Worm (Caenorhabditis elegans) whole organism, L3 larva: ENCODE results near the gene glr-2.
A peak's percentile ranks its signal among the peaks of the same experiment; 100 is the strongest.

Experiments used
- aly-2 ChIP-seq: fragments of 150-350 bp; optimal IDR thresholded peaks from 2 replicates; lab custom pipeline; 2014; ENCODE audit warnings: missing biosample characterization, missing genetic modification characterization
- elt-1 ChIP-seq: fragments of 150-350 bp; optimal IDR thresholded peaks from 2 replicates; lab custom pipeline; 2014; ENCODE audit warnings: missing biosample characterization, missing genetic modification characterization
- fos-1 ChIP-seq: fragments of 150-350 bp; optimal IDR thresholded peaks from 2 replicates; lab custom pipeline; 2014; ENCODE audit warnings: missing biosample characterization, missing genetic modification characterization
- lin-39 ChIP-seq: fragments of 150-350 bp; optimal IDR thresholded peaks from 2 replicates; lab custom pipeline; 2018; ENCODE audit warnings: missing biosample characterization, missing genetic modification reagents, missing genetic modification characterization
- nhr-25 ChIP-seq: sonication (generic microtip); optimal IDR thresholded peaks from 2 replicates; lab custom pipeline; 2017; ENCODE audit warnings: missing biosample characterization, missing genetic modification characterization
- nhr-28 ChIP-seq: fragments of 150-350 bp; optimal IDR thresholded peaks from 2 replicates; lab custom pipeline; 2014; ENCODE audit warnings: missing biosample characterization, missing genetic modification characterization
- pha-4 ChIP-seq: fragments of 150-350 bp; optimal IDR thresholded peaks from 2 replicates; lab custom pipeline; 2014; ENCODE audit warnings: missing biosample characterization, missing genetic modification reagents, missing genetic modification characterization
- pqm-1 ChIP-seq: fragments of 150-350 bp; optimal IDR thresholded peaks from 2 replicates; lab custom pipeline; 2017; ENCODE audit warnings: missing biosample characterization, missing genetic modification characterization, inconsistent platforms
- snpc-4 ChIP-seq: fragments of 150-350 bp; optimal IDR thresholded peaks from 2 replicates; lab custom pipeline; 2014; ENCODE audit warnings: missing biosample characterization, missing genetic modification characterization

DNA sequence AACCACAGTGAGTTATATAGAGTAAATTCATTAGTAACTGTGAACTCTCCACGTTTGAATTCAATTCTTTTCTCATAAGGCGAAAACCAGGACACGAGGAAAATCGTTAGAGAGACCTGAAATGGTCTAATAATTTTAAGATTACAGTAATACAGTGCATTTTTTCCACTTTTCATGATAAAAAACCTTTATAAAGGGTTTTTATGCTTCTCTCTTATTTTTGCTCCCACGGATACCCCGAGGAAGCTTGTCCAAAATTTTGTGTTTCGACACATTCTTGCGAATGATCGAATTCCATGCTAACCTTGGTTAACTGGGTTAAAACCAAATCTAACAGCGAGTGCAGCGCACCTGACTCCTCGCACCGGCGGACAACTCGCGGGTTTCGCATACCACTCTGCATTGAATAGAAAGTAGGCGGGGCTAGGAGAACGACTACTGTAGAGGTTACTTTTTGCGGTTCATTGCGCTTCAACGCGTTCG is 4.5 kb downstream of the glr-2 start:
- TF ChIP-seq snpc-4 (peak; percentile 96), aly-2 (no peak), nhr-28 (tag; lab: Kevin White, UChicago) (no peak), pqm-1 (tag; lab: Kevin White, UChicago) (peak; percentile 4), nhr-25 (tag; lab: Kevin White, UChicago) (peak; percentile 70), elt-1 (no peak), pha-4 (tag; lab: Kevin White, UChicago) (no peak), fos-1 (tag; lab: Kevin White, UChicago) (no peak), lin-39 (tag; lab: Kevin White, UChicago) (no peak)
